Worm (Caenorhabditis elegans) whole organism, L4 larva: Measurements from ENCODE around the gene hil-2.
"Not testable (repeated sequence)": the region's sequence is repeated elsewhere in the genome, so short reads cannot be mapped to it uniquely, and the experiment has no call there.

ENCODE experiments used
- D1046.2 ChIP-seq: fragments of 200-800 bp; sonication (Bioruptor generic); IDR thresholded peaks from 2 replicates; pipeline ENCODE4 v1.3.6; 2022; ENCODE audit warnings: missing genetic modification characterization, missing compliant biosample characterization
- F37D6.2 ChIP-seq: sonication (generic microtip); optimal IDR thresholded peaks from 2 replicates; lab custom pipeline; 2016; ENCODE audit warnings: mild to moderate bottlenecking, missing genetic modification characterization, missing compliant biosample characterization
- F44E2.7 ChIP-seq: fragments of 200-800 bp; sonication (Bioruptor generic); IDR thresholded peaks from 2 replicates; pipeline ENCODE4 v2.1.2; 2022; ENCODE audit warnings: missing genetic modification characterization, missing compliant biosample characterization
- T26A8.4 ChIP-seq: fragments of 200-800 bp; sonication (Bioruptor generic); IDR thresholded peaks from 2 replicates; pipeline ENCODE4 v1.3.6; 2022; ENCODE audit warnings: missing genetic modification characterization, missing compliant biosample characterization
- Y5F2A.4 ChIP-seq: fragments of 200-800 bp; sonication (Bioruptor generic); optimal IDR thresholded peaks from 2 replicates; lab custom pipeline; 2018; ENCODE audit warnings: mild to moderate bottlenecking, missing genetic modification characterization, missing compliant biosample characterization
- ZK337.2 ChIP-seq: fragments of 200-800 bp; sonication (Bioruptor generic); IDR thresholded peaks from 2 replicates; pipeline ENCODE4 v1.3.6; 2022; ENCODE audit warnings: missing genetic modification reagents, missing genetic modification characterization, missing compliant biosample characterization
- ama-1 ChIP-seq: fragments of 150-350 bp; optimal IDR thresholded peaks from 2 replicates; lab custom pipeline; 2014; ENCODE audit warnings: inconsistent platforms, mixed read lengths
- arid-1 ChIP-seq: fragments of 200-800 bp; sonication (Bioruptor generic); conservative IDR thresholded peaks from 2 replicates; pipeline ENCODE4 v1.3.6; 2022; ENCODE audit warnings: missing genetic modification reagents, missing genetic modification characterization, missing compliant biosample characterization
- ceh-28 ChIP-seq: fragments of 150-350 bp; optimal IDR thresholded peaks from 2 replicates; lab custom pipeline; 2014; ENCODE audit warnings: missing biosample characterization, missing genetic modification reagents, missing genetic modification characterization
- ceh-32 ChIP-seq: sonication (generic microtip); optimal IDR thresholded peaks from 2 replicates; lab custom pipeline; 2016; ENCODE audit warnings: mild to moderate bottlenecking, missing genetic modification characterization, missing compliant biosample characterization; ENCODE audit not compliant: poor library complexity
- ceh-82 ChIP-seq: sonication (generic microtip); optimal IDR thresholded peaks from 2 replicates; lab custom pipeline; 2017; ENCODE audit warnings: missing biosample characterization, missing genetic modification characterization
- daf-16 ChIP-seq, 3 experiments: sonication (generic microtip); optimal IDR thresholded peaks; 2 replicates each; lab custom pipeline; 2016 to 2017; ENCODE audit warnings: missing genetic modification characterization in 3 of 3, missing genetic modification reagents in 3 of 3, mild to moderate bottlenecking in 2 of 3, missing compliant biosample characterization in 2 of 3, missing biosample characterization in 1 of 3, moderate library complexity in 1 of 3
- daf-19 ChIP-seq: fragments of 200-800 bp; sonication (Bioruptor generic); conservative IDR thresholded peaks from 2 replicates; pipeline ENCODE4 v1.3.6; 2022; ENCODE audit warnings: missing genetic modification characterization, missing compliant biosample characterization
- dmd-6 ChIP-seq: fragments of 200-800 bp; sonication (Bioruptor generic); IDR thresholded peaks from 2 replicates; pipeline ENCODE4 v1.3.6; 2022; ENCODE audit warnings: missing genetic modification reagents, missing genetic modification characterization, missing compliant biosample characterization
- dmd-8 ChIP-seq: fragments of 200-800 bp; sonication (Bioruptor generic); IDR thresholded peaks from 2 replicates; pipeline ENCODE4 v1.3.6; 2022; ENCODE audit warnings: missing genetic modification characterization, missing compliant biosample characterization
- dpl-1 ChIP-seq: fragments of 150-350 bp; optimal IDR thresholded peaks from 2 replicates; lab custom pipeline; 2014; ENCODE audit warnings: missing biosample characterization, missing genetic modification reagents, missing genetic modification characterization
- dve-1 ChIP-seq: sonication (generic microtip); optimal IDR thresholded peaks from 2 replicates; lab custom pipeline; 2017; ENCODE audit warnings: antibody characterized with exemption, mild to moderate bottlenecking, missing genetic modification characterization, missing compliant biosample characterization; ENCODE audit not compliant: insufficient read depth
- egl-27 ChIP-seq: sonication (generic microtip); optimal IDR thresholded peaks from 3 replicates; lab custom pipeline; 2017; ENCODE audit warnings: missing biosample characterization, missing genetic modification reagents, missing genetic modification characterization
- fkh-10 ChIP-seq: fragments of 150-350 bp; optimal IDR thresholded peaks from 2 replicates; lab custom pipeline; 2014; ENCODE audit warnings: missing biosample characterization, missing genetic modification reagents, missing genetic modification characterization
- hif-1 ChIP-seq, 2 experiments: sonication (generic microtip); optimal IDR thresholded peaks; 2 replicates each; lab custom pipeline; 2016 to 2017; ENCODE audit warnings: missing compliant biosample characterization in 2 of 2, missing genetic modification characterization in 2 of 2, missing genetic modification reagents in 2 of 2, missing genotype in 2 of 2, mild to moderate bottlenecking in 1 of 2
- lin-13 ChIP-seq: fragments of 150-350 bp; optimal IDR thresholded peaks from 2 replicates; lab custom pipeline; 2014; ENCODE audit warnings: missing biosample characterization, missing genetic modification reagents, missing genetic modification characterization
- lin-15B ChIP-seq: fragments of 150-350 bp; sonication (generic microtip); optimal IDR thresholded peaks from 3 replicates; lab custom pipeline; 2014; ENCODE audit warnings: missing biosample characterization, missing genetic modification characterization
- lin-29 ChIP-seq: fragments of 200-800 bp; sonication (Bioruptor generic); IDR thresholded peaks from 2 replicates; pipeline ENCODE4 v1.3.6; 2022; ENCODE audit warnings: missing genetic modification reagents, missing genetic modification characterization, missing compliant biosample characterization
- lin-38 ChIP-seq: fragments of 200-800 bp; sonication (Bioruptor generic); IDR thresholded peaks from 2 replicates; pipeline ENCODE4 v1.3.6; 2022; ENCODE audit warnings: missing genetic modification reagents, missing genetic modification characterization, missing compliant biosample characterization
- lir-3 ChIP-seq: sonication (generic microtip); optimal IDR thresholded peaks from 2 replicates; lab custom pipeline; 2016; ENCODE audit warnings: mild to moderate bottlenecking, missing genetic modification characterization, missing compliant biosample characterization
- mdl-1 ChIP-seq, 2 experiments: fragments of 150-350 bp in 1 of 2; sonication (generic microtip) in 1 of 2; optimal IDR thresholded peaks; 2 replicates each; lab custom pipeline; 2014 to 2017; ENCODE audit warnings: missing biosample characterization in 2 of 2, missing genetic modification characterization in 2 of 2
- mdt-29 ChIP-seq: fragments of 200-800 bp; sonication (Bioruptor generic); IDR thresholded peaks from 2 replicates; pipeline ENCODE4 v1.3.6; 2022; ENCODE audit warnings: missing genetic modification reagents, missing genetic modification characterization, missing compliant biosample characterization
- mep-1 ChIP-seq: fragments of 150-350 bp; sonication (generic microtip); optimal IDR thresholded peaks from 3 replicates; lab custom pipeline; 2014; ENCODE audit warnings: missing biosample characterization, missing genetic modification characterization
- mxl-2 ChIP-seq: fragments of 200-800 bp; sonication (Bioruptor generic); conservative IDR thresholded peaks from 2 replicates; pipeline ENCODE4 v1.3.6; 2022; ENCODE audit warnings: missing genetic modification reagents, missing genetic modification characterization, missing compliant biosample characterization
- nhr-102 ChIP-seq: sonication (generic microtip); optimal IDR thresholded peaks from 2 replicates; lab custom pipeline; 2016; ENCODE audit warnings: mild to moderate bottlenecking, missing genetic modification characterization, moderate library complexity, missing compliant biosample characterization
- nhr-28 ChIP-seq: fragments of 150-350 bp; optimal IDR thresholded peaks from 2 replicates; lab custom pipeline; 2014; ENCODE audit warnings: missing biosample characterization, missing genetic modification characterization
- nhr-41 ChIP-seq: fragments of 200-800 bp; sonication (Bioruptor generic); IDR thresholded peaks from 2 replicates; pipeline ENCODE4 v1.3.6; 2022; ENCODE audit warnings: missing genetic modification reagents, missing genetic modification characterization, missing compliant biosample characterization
- nhr-76 ChIP-seq: fragments of 150-350 bp; optimal IDR thresholded peaks from 2 replicates; lab custom pipeline; 2014; ENCODE audit warnings: missing biosample characterization, missing genetic modification characterization
- php-3 ChIP-seq: fragments of 200-800 bp; sonication (Bioruptor generic); IDR thresholded peaks from 2 replicates; pipeline ENCODE4 v1.3.6; 2022; ENCODE audit warnings: missing genetic modification reagents, missing genetic modification characterization, missing compliant biosample characterization
- snpc-1.2 ChIP-seq: fragments of 200-800 bp; sonication (Bioruptor generic); IDR thresholded peaks from 2 replicates; pipeline ENCODE4 v1.3.6; 2022; ENCODE audit warnings: missing genetic modification reagents, missing genetic modification characterization, missing compliant biosample characterization
- spr-3 ChIP-seq: fragments of 200-800 bp; sonication (Bioruptor generic); optimal IDR thresholded peaks from 2 replicates; lab custom pipeline; 2018; ENCODE audit warnings: mild to moderate bottlenecking, missing genetic modification characterization, missing compliant biosample characterization
- tra-1 ChIP-seq: fragments of 200-800 bp; sonication (Bioruptor generic); IDR thresholded peaks from 2 replicates; pipeline ENCODE4 v1.3.6; 2022; ENCODE audit warnings: missing genetic modification reagents, missing genetic modification characterization, missing compliant biosample characterization
- ztf-11 ChIP-seq: fragments of 150-350 bp; optimal IDR thresholded peaks from 2 replicates; lab custom pipeline; 2014; ENCODE audit warnings: missing biosample characterization, missing genetic modification characterization
- ztf-7 ChIP-seq: fragments of 150-350 bp; optimal IDR thresholded peaks from 2 replicates; lab custom pipeline; 2014; ENCODE audit warnings: missing biosample characterization, missing genetic modification characterization

Gene hil-2

DNA sequence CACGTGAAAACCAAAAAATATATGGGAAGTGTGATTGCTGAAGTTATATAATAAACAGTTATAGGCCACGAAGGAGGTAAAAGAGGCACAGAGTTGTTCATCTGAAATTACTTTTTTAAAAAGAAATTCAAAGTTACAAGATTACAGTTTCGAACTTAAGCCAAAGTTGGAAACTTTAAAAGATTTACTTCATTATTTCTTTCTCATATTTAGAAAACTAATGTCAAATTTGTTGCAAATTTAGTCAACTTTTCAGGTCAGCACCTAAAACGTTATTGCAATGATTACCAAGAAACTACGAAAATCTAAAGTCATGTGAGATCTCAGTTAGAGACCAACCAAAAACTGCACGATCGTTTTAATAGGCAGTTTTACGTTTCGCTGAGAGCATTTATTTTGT is 9.6 kb downstream of the hil-2 start, which contains the start of gene srv-25:
TSS of gene srv-25 (minus strand) at position 101 of the 400 bp plus-strand sequence.
- TF ChIP-seq ceh-32 (tag; lab: Kevin White, UChicago), result no peak

DNA sequence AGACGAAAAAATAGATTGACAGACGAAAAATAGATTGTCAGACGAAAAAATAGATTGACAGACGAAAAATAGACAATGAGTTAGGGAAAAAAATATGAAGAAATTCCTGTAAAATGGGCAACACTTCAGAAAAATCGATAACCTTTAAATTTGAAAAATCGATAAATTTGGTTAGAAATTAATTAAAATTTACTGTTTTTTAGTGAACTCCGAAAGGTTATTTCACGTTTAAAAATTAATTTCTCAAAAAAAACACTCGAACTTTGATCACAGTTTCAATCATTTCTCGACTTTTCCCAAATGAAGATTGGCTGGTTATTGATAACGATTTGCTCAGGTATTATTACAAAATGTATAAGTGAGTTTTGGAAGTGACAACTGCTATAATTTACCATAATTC is 13.4 kb downstream of the hil-2 start, which contains the start of gene csp-2:
TSS of gene csp-2 (plus strand) at position 301 of the 400 bp plus-strand sequence.
- TF ChIP-seq dve-1 (no peak), ceh-28 (tag; lab: Kevin White, UChicago) (peak; percentile 23)
- TF ChIP-seq, all 104 proteins: peak for 1

- not testable (repeated sequence) for TF ChIP-seq F44E2.7 (GFP tag; lab: Robert Waterston, UW); hif-1 (tag; optimal IDR thresholded peaks at IDR 0.05; lab: Kevin White, UChicago); dve-1
Observed at ce11 chrIV:6317357-6317756, 23.3 kb downstream of the hil-2 start, which contains the start of gene Y73B6BL.12. Y73B6BL.12 (minus strand) TSS chrIV:6317457.

DNA sequence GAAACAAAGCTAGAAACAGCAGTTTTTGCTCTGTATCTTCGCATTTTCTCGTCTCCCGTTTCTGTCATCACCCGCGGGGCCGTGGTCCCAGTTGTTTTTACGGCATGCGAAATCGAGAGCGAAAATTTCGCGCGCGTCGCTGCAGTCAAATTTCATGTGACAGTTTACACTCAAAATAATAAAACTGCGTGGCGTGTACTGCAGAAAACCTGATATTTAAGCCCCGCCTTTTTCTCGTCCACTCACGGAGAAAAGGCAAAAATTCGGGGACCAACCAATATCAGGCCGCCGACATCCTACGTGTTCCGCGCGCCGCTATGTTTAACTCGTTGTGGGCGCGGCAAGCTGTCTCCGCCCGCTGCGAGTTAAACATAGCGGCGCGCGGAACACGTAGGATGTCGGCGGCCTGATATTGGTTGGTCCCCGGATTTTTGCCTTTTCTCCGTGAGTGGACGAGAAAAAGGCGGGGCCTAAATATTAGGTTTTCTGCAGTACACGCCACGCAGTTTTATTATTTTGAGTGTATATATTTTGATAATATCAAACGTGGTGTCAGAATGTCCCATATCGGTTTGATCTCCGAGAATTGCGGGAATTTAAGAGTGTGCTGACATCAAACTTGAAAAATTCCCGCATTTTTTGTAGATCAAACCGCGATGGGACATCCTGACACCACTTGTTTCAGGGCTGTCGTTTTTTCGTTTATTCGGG is 26.4 kb downstream of the hil-2 start:
- TF ChIP-seq php-3 (GFP tag; lab: Robert Waterston, UW) (0 out of 2 replicates have a peak, but pooled peaks have one; percentile 16), ZK337.2 (0 out of 2 replicates have a peak, but pooled peaks have one; percentile 3), mdt-29 (0 out of 2 replicates have a peak, but pooled peaks have one; percentile 24), arid-1 (GFP tag; lab: Robert Waterston, UW) (0 out of 2 replicates have a peak, but pooled peaks have one; percentile 51), dmd-8 (GFP tag; lab: Robert Waterston, UW) (0 out of 2 replicates have a peak, but pooled peaks have one; percentile 17), T26A8.4 (GFP tag; lab: Robert Waterston, UW) (0 out of 2 replicates have a peak, but pooled peaks have one; percentile 34), snpc-1.2 (GFP tag; lab: Robert Waterston, UW) (peak; percentile 66), lin-38 (GFP tag; lab: Robert Waterston, UW) (peak; percentile 40)

- peak; percentile 35 for TF ChIP-seq lir-3 (tag; lab: Kevin White, UChicago)
- peak; percentile 91 for TF ChIP-seq ZK337.2
- peak; percentile 84 for TF ChIP-seq ztf-7 (tag; lab: Kevin White, UChicago)
- TF ChIP-seq ztf-11 (tag; lab: Kevin White, UChicago), result no peak
- TF ChIP-seq mdl-1 (tag; optimal IDR thresholded peaks at IDR 0.05; lab: Kevin White, UChicago), result peak in 1 of 2 experiments; percentile 44
- TF ChIP-seq dmd-6 (GFP tag; lab: Robert Waterston, UW), result peak; percentile 78
- no peak for TF ChIP-seq D1046.2 (GFP tag; lab: Robert Waterston, UW)
- no peak for TF ChIP-seq mxl-2 (GFP tag; lab: Robert Waterston, UW)
- no peak for TF ChIP-seq ceh-82
- TF ChIP-seq tra-1 (GFP tag; lab: Robert Waterston, UW), result peak; percentile 76; the same call in 1 of the 2 replicates
- TF ChIP-seq egl-27 (tag; lab: Kevin White, UChicago), result no peak
- TF ChIP-seq nhr-76, result no peak
- peak; percentile 35 for TF ChIP-seq lin-13 (GFP tag; lab: Kevin White, UChicago)
- TF ChIP-seq daf-19 (GFP tag; lab: Robert Waterston, UW), result no peak
- peak; percentile 60 for TF ChIP-seq nhr-28 (tag; lab: Kevin White, UChicago)
- TF ChIP-seq nhr-102 (tag; lab: Kevin White, UChicago), result peak; percentile 85
- TF ChIP-seq ceh-32 (tag; lab: Kevin White, UChicago), result peak; percentile 58
- TF ChIP-seq daf-16 (GFP tag; optimal IDR thresholded peaks at IDR 0.05; lab: Kevin White, UChicago), result peak; percentile 39 to 68
- TF ChIP-seq daf-16 (tag; optimal IDR thresholded peaks at IDR 0.05; lab: Kevin White, UChicago), result peak; percentile 45
- no peak for TF ChIP-seq lin-29 (GFP tag; lab: Robert Waterston, UW)
- no peak for TF ChIP-seq spr-3 (GFP tag; lab: Kevin White, UChicago)
- TF ChIP-seq nhr-41 (GFP tag; lab: Robert Waterston, UW), result no peak
- TF ChIP-seq lin-15B (tag; lab: Kevin White, UChicago), result no peak
- peak; percentile 76 for TF ChIP-seq F37D6.2 (tag; lab: Kevin White, UChicago)
- TF ChIP-seq Y5F2A.4 (GFP tag; lab: Kevin White, UChicago), result no peak
- TF ChIP-seq F44E2.7 (GFP tag; lab: Robert Waterston, UW), result no peak
- no peak for TF ChIP-seq ama-1 (lab: Kevin White, UChicago)
- TF ChIP-seq fkh-10 (GFP tag; lab: Kevin White, UChicago), result peak; percentile 71
- TF ChIP-seq dpl-1 (GFP tag; lab: Kevin White, UChicago), result peak; percentile 99
- TF ChIP-seq hif-1 (tag; optimal IDR thresholded peaks at IDR 0.05; lab: Kevin White, UChicago), result peak in 1 of 2 experiments; percentile 96
- TF ChIP-seq mdt-29, result no peak; the same call in 1 of the 2 replicates
- TF ChIP-seq mep-1 (tag; lab: Kevin White, UChicago), result peak; percentile 88
- peak; percentile 86 for TF ChIP-seq lin-38 (GFP tag; lab: Robert Waterston, UW)
Observed at ce11 chrIV:6321667-6322066, 27.6 kb downstream of the hil-2 start, which contains the start of gene Y73B6BL.29. Y73B6BL.29 (plus strand) TSS chrIV:6321929.
